Fruit fly (Drosophila melanogaster) whole organism, embryonic: ENCODE data around the gene CG12992.

Experiments
- Abd-B ChIP-seq: fragments of 200-800 bp; sonication (Bioruptor generic); optimal IDR thresholded peaks from 2 replicates; lab custom pipeline; 2018; ENCODE audit warnings: missing biosample characterization, mild to moderate bottlenecking, missing genetic modification characterization, moderate library complexity
- Antp ChIP-seq: fragments of 200-800 bp; sonication (Bioruptor generic); optimal IDR thresholded peaks from 3 replicates; lab custom pipeline; 2016; ENCODE audit warnings: missing biosample characterization, missing genetic modification characterization
- B-H2 ChIP-seq: fragments of 200-800 bp; sonication (Bioruptor generic); optimal IDR thresholded peaks from 2 replicates; lab custom pipeline; 2018; ENCODE audit warnings: missing biosample characterization, mild to moderate bottlenecking, missing genetic modification characterization
- CG10321 ChIP-seq: fragments of 200-800 bp; sonication (Bioruptor generic); IDR thresholded peaks from 2 replicates; pipeline ENCODE4 v1.3.6; 2022; ENCODE audit warnings: missing biosample characterization, missing genetic modification characterization
- CG10543 ChIP-seq: fragments of 200-800 bp; sonication (Bioruptor generic); optimal IDR thresholded peaks from 3 replicates; lab custom pipeline; 2017; ENCODE audit warnings: missing biosample characterization, mild to moderate bottlenecking, missing genetic modification characterization, moderate library complexity
- CG10565 ChIP-seq: fragments of 200-800 bp; sonication (Bioruptor generic); optimal IDR thresholded peaks from 3 replicates; lab custom pipeline; 2016; ENCODE audit warnings: missing biosample characterization, mild to moderate bottlenecking, missing genetic modification characterization
- CG10959 ChIP-seq: fragments of 200-800 bp; sonication (Bioruptor generic); IDR thresholded peaks from 2 replicates; pipeline ENCODE4 v1.3.6; 2022; ENCODE audit warnings: missing biosample characterization, missing genetic modification characterization
- CG11504 ChIP-seq: fragments of 200-800 bp; sonication (Bioruptor generic); optimal IDR thresholded peaks from 3 replicates; lab custom pipeline; 2019; ENCODE audit warnings: missing biosample characterization, mild to moderate bottlenecking, missing genetic modification characterization, moderate library complexity
- CG11695 ChIP-seq: fragments of 200-800 bp; sonication (Bioruptor generic); IDR thresholded peaks from 3 replicates; pipeline ENCODE4 v1.3.6; 2022; ENCODE audit warnings: missing biosample characterization, missing genetic modification characterization
- CG12942 ChIP-seq: fragments of 200-800 bp; sonication (Bioruptor generic); optimal IDR thresholded peaks from 3 replicates; lab custom pipeline; 2016; ENCODE audit warnings: missing biosample characterization, missing genetic modification characterization
- CG13296 ChIP-seq: fragments of 200-800 bp; sonication (Bioruptor generic); optimal IDR thresholded peaks from 3 replicates; lab custom pipeline; 2018; ENCODE audit warnings: missing biosample characterization, mild to moderate bottlenecking, missing genetic modification characterization
- CG13424 ChIP-seq: fragments of 200-800 bp; sonication (Bioruptor generic); optimal IDR thresholded peaks from 2 replicates; lab custom pipeline; 2019; ENCODE audit warnings: missing biosample characterization, mild to moderate bottlenecking, missing genetic modification characterization, moderate library complexity
- CG15011 ChIP-seq: fragments of 200-800 bp; sonication (Bioruptor generic); optimal IDR thresholded peaks from 3 replicates; lab custom pipeline; 2018; ENCODE audit warnings: missing biosample characterization, mild to moderate bottlenecking, missing genetic modification characterization
- CG15269 ChIP-seq: fragments of 200-800 bp; sonication (Bioruptor generic); optimal IDR thresholded peaks from 2 replicates; lab custom pipeline; 2018; ENCODE audit warnings: missing biosample characterization, mild to moderate bottlenecking, missing genetic modification characterization, moderate library complexity
- CG18011 ChIP-seq: fragments of 200-800 bp; sonication (Bioruptor generic); optimal IDR thresholded peaks from 2 replicates; lab custom pipeline; 2017; ENCODE audit warnings: missing biosample characterization, missing genetic modification characterization, mild to moderate bottlenecking, moderate library complexity, missing genotype
- CG18476 ChIP-seq: fragments of 200-800 bp; sonication (Bioruptor generic); optimal IDR thresholded peaks from 2 replicates; lab custom pipeline; 2016; ENCODE audit warnings: missing biosample characterization, mild to moderate bottlenecking, missing genetic modification characterization
- CG18599 ChIP-seq: fragments of 200-800 bp; sonication (Bioruptor generic); optimal IDR thresholded peaks from 3 replicates; lab custom pipeline; 2017; ENCODE audit warnings: missing biosample characterization, missing genetic modification characterization, mild to moderate bottlenecking, moderate library complexity, missing genetic modification reagents
- CG2120 ChIP-seq: fragments of 200-800 bp; sonication (Bioruptor generic); optimal IDR thresholded peaks from 3 replicates; lab custom pipeline; 2016; ENCODE audit warnings: missing biosample characterization, missing genetic modification characterization
- CG2129 ChIP-seq: fragments of 200-800 bp; sonication (Bioruptor generic); IDR thresholded peaks from 2 replicates; pipeline ENCODE4 v1.3.6; 2022; ENCODE audit warnings: missing biosample characterization, missing genetic modification characterization; ENCODE audit not compliant: partially characterized antibody
- CG2678 ChIP-seq: fragments of 200-800 bp; sonication (Bioruptor generic); optimal IDR thresholded peaks from 3 replicates; lab custom pipeline; 2019; ENCODE audit warnings: missing biosample characterization, mild to moderate bottlenecking, missing genetic modification characterization, moderate library complexity
- CG2712 ChIP-seq: fragments of 200-800 bp; optimal IDR thresholded peaks from 3 replicates; lab custom pipeline; 2019; ENCODE audit warnings: missing biosample characterization, mild to moderate bottlenecking, missing genetic modification characterization, moderate library complexity
- CG31441 ChIP-seq: fragments of 200-800 bp; sonication (Bioruptor generic); IDR thresholded peaks from 2 replicates; pipeline ENCODE4 v1.3.6; 2022; ENCODE audit warnings: missing biosample characterization, missing genetic modification characterization
- CG34422 ChIP-seq: fragments of 200-800 bp; sonication (Bioruptor generic); IDR thresholded peaks from 3 replicates; pipeline ENCODE4 v1.3.6; 2022; ENCODE audit warnings: missing biosample characterization, missing genetic modification characterization
- CG6272 ChIP-seq: fragments of 200-800 bp; sonication (Bioruptor generic); IDR thresholded peaks from 2 replicates; pipeline ENCODE4 v1.3.6; 2022; ENCODE audit warnings: missing biosample characterization, missing genetic modification characterization
- CG7556 ChIP-seq: fragments of 200-800 bp; sonication (Bioruptor generic); optimal IDR thresholded peaks from 2 replicates; lab custom pipeline; 2017; ENCODE audit warnings: missing biosample characterization, mild to moderate bottlenecking, missing genetic modification characterization
- CG8290 ChIP-seq, 3 experiments: fragments of 200-800 bp; sonication (Bioruptor generic); optimal IDR thresholded peaks; 2 replicates each; lab custom pipeline; 2016 to 2019; ENCODE audit warnings: missing biosample characterization in 3 of 3, missing genetic modification characterization in 3 of 3, mild to moderate bottlenecking in 2 of 3, moderate library complexity in 1 of 3
- CoRest ChIP-seq: fragments of 200-800 bp; sonication (Bioruptor generic); optimal IDR thresholded peaks from 3 replicates; lab custom pipeline; 2018; ENCODE audit warnings: missing biosample characterization, mild to moderate bottlenecking, missing genetic modification characterization, moderate library complexity
- Dfd ChIP-seq, 2 experiments: fragments of >200 bp; optimal IDR thresholded peaks; 2 replicates each; lab custom pipeline; 2017; ENCODE audit warnings: missing biosample characterization in 2 of 2, missing genetic modification characterization in 2 of 2
- Fer1 ChIP-seq: fragments of 200-800 bp; sonication (Bioruptor generic); optimal IDR thresholded peaks from 2 replicates; lab custom pipeline; 2017; ENCODE audit warnings: missing biosample characterization, mild to moderate bottlenecking, missing genetic modification characterization
- Hr51 ChIP-seq, 2 experiments: fragments of 200-800 bp; sonication (Bioruptor generic); optimal IDR thresholded peaks; 2 replicates in 1 of 2; 3 replicates in 1 of 2; lab custom pipeline; 2016 to 2018; ENCODE audit warnings: missing biosample characterization in 2 of 2, missing genetic modification characterization in 2 of 2, mild to moderate bottlenecking in 1 of 2, moderate library complexity in 1 of 2
- MESR4 ChIP-seq: fragments of 200-800 bp; sonication (Bioruptor generic); optimal IDR thresholded peaks from 2 replicates; lab custom pipeline; 2018; ENCODE audit warnings: missing biosample characterization, mild to moderate bottlenecking, missing genetic modification characterization, moderate library complexity
- Mad ChIP-seq: fragments of 200-800 bp; sonication (Bioruptor generic); optimal IDR thresholded peaks from 2 replicates; lab custom pipeline; 2016; ENCODE audit warnings: missing biosample characterization, missing genetic modification characterization
- NFAT ChIP-seq: fragments of 200-800 bp; sonication (Bioruptor generic); IDR thresholded peaks from 2 replicates; pipeline ENCODE4 v1.3.6; 2022; ENCODE audit warnings: missing biosample characterization, missing genetic modification characterization
- Optix ChIP-seq: fragments of 200-800 bp; sonication (Bioruptor generic); IDR thresholded peaks from 3 replicates; pipeline ENCODE4 v1.3.6; 2022; ENCODE audit warnings: missing biosample characterization, missing genetic modification characterization
- Ptx1 ChIP-seq: fragments of 200-800 bp; sonication (Bioruptor generic); IDR thresholded peaks from 2 replicates; pipeline ENCODE4 v1.3.6; 2022; ENCODE audit warnings: missing biosample characterization, missing genetic modification characterization
- Sin3A ChIP-seq: fragments of >200 bp; optimal IDR thresholded peaks from 2 replicates; lab custom pipeline; 2018
- Sox102F ChIP-seq: fragments of 200-800 bp; sonication (Bioruptor generic); optimal IDR thresholded peaks from 2 replicates; lab custom pipeline; 2018; ENCODE audit warnings: missing biosample characterization, mild to moderate bottlenecking, missing genetic modification characterization, moderate library complexity
- Vsx1 ChIP-seq: fragments of 200-800 bp; sonication (Bioruptor generic); optimal IDR thresholded peaks from 2 replicates; lab custom pipeline; 2017; ENCODE audit warnings: missing biosample characterization, mild to moderate bottlenecking, missing genetic modification characterization, missing genetic modification reagents
- bcd ChIP-seq: fragments of 200-800 bp; sonication (Bioruptor generic); optimal IDR thresholded peaks from 2 replicates; lab custom pipeline; 2017; ENCODE audit warnings: missing biosample characterization, mild to moderate bottlenecking, missing genetic modification characterization
- btn ChIP-seq: fragments of 200-800 bp; sonication (Bioruptor generic); optimal IDR thresholded peaks from 2 replicates; lab custom pipeline; 2016; ENCODE audit warnings: missing biosample characterization, missing genetic modification characterization
- crp ChIP-seq, 2 experiments: fragments of 200-800 bp; sonication (Bioruptor generic); optimal IDR thresholded peaks; 2 replicates in 1 of 2; 3 replicates in 1 of 2; lab custom pipeline; 2017; ENCODE audit warnings: missing biosample characterization in 2 of 2, missing genetic modification characterization in 2 of 2, mild to moderate bottlenecking in 1 of 2, moderate library complexity in 1 of 2
- cwo ChIP-seq: fragments of 200-800 bp; sonication (Bioruptor generic); optimal IDR thresholded peaks from 3 replicates; lab custom pipeline; 2017; ENCODE audit warnings: missing biosample characterization, missing genetic modification characterization, mild to moderate bottlenecking, moderate library complexity, missing genetic modification reagents
- dmrt99B ChIP-seq: fragments of 200-800 bp; sonication (Bioruptor generic); optimal IDR thresholded peaks from 2 replicates; lab custom pipeline; 2018; ENCODE audit warnings: missing biosample characterization, mild to moderate bottlenecking, missing genetic modification characterization, moderate library complexity
- fu2 ChIP-seq: fragments of 200-800 bp; sonication (Bioruptor generic); optimal IDR thresholded peaks from 2 replicates; lab custom pipeline; 2016; ENCODE audit warnings: missing biosample characterization, missing genetic modification characterization
- gem ChIP-seq: fragments of 200-800 bp; sonication (Bioruptor generic); optimal IDR thresholded peaks from 2 replicates; lab custom pipeline; 2019; ENCODE audit warnings: missing biosample characterization, mild to moderate bottlenecking, missing genetic modification characterization, moderate library complexity
- gt ChIP-seq: fragments of 200-800 bp; sonication (Bioruptor generic); IDR thresholded peaks from 2 replicates; pipeline ENCODE4 v1.3.6; 2022; ENCODE audit warnings: missing biosample characterization, missing genetic modification characterization
- kay ChIP-seq: fragments of 200-800 bp; sonication (Bioruptor generic); optimal IDR thresholded peaks from 2 replicates; lab custom pipeline; 2016; ENCODE audit warnings: missing biosample characterization, missing genetic modification characterization
- lola ChIP-seq, 3 experiments: fragments of >200 bp in 2 of 3; fragments of 200-800 bp in 1 of 3; sonication (Bioruptor generic) in 1 of 3; optimal IDR thresholded peaks; 2 replicates each; lab custom pipeline; 2017 to 2019; ENCODE audit warnings: missing biosample characterization in 3 of 3, missing genetic modification characterization in 3 of 3, mild to moderate bottlenecking in 1 of 3, moderate library complexity in 1 of 3
- wor ChIP-seq: fragments of 200-800 bp; sonication (Bioruptor generic); IDR thresholded peaks from 2 replicates; pipeline ENCODE4 v1.3.6; 2022; ENCODE audit warnings: missing biosample characterization, missing genetic modification characterization

Gene CG12992

DNA sequence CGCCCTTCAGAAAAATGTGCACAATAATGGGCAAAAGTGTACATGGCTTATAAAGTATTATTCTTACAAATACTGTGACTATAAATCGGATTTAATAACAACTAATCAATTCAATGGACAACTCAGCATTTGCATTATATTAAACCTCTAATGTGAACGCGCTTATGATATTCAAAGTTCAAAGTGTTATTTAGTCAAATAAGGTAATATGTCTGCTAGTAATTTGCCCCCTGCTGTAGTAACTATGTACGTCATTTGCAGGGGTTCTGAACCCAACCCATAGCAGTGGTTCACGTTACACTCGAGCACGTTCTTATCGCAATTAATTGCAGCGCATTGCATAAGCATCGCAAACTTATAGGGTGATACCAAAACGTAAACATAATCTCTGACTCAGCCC is 531 bp upstream of the CG12992 start (continued):
- TF ChIP-seq Hr51 (GFP tag; optimal IDR thresholded peaks at IDR 0.05; lab: Kevin White, UChicago) (peak in 1 of 2 experiments; percentile 56), CG10959 (GFP tag; lab: Robert Waterston, UW) (no peak), Sin3A (no peak), CG18599 (peak; percentile 6), NFAT (no peak), CG12942 (no peak), CG2678 (peak; percentile 33), CG6272 (GFP tag; lab: Robert Waterston, UW) (no peak), CG2712 (tag; lab: Kevin White, UChicago) (peak; percentile 18), CG11695 (GFP tag; lab: Robert Waterston, UW) (peak; percentile 45; the same call in 1 of the 3 replicates), CG13424 (tag; lab: Kevin White, UChicago) (peak; percentile 25), Dfd (GFP tag; optimal IDR thresholded peaks at IDR 0.05; lab: Kevin White, UChicago) (no peak), CG7556 (GFP tag; lab: Kevin White, UChicago) (peak; percentile 35), CoRest (tag; lab: Kevin White, UChicago) (peak; percentile 19), CG2129 (no peak), kay (no peak), CG10543 (GFP tag; lab: Kevin White, UChicago) (no peak), CG10565 (GFP tag; lab: Kevin White, UChicago) (no peak), gt (GFP tag; lab: Robert Waterston, UW) (no peak), bcd (GFP tag; lab: Kevin White, UChicago) (no peak), B-H2 (GFP tag; lab: Kevin White, UChicago) (no peak), Sox102F (GFP tag; lab: Kevin White, UChicago) (peak; percentile 16), CG15269 (tag; lab: Kevin White, UChicago) (peak; percentile 42), dmrt99B (tag; lab: Kevin White, UChicago) (peak; percentile 18), CG11504 (tag; lab: Kevin White, UChicago) (peak; percentile 56), Abd-B (no peak), Vsx1 (no peak), crp (GFP tag; optimal IDR thresholded peaks at IDR 0.05; lab: Kevin White, UChicago) (no peak), CG8290 (GFP tag; optimal IDR thresholded peaks at IDR 0.05; lab: Kevin White, UChicago) (no peak), CG8290 (tag; optimal IDR thresholded peaks at IDR 0.05; lab: Kevin White, UChicago) (peak in 1 of 2 experiments; percentile 48), CG18476 (no peak), Fer1 (GFP tag; lab: Kevin White, UChicago) (peak; percentile 1), CG2120 (peak; percentile 9), CG31441 (GFP tag; lab: Robert Waterston, UW) (0 out of 2 replicates have a peak, but pooled peaks have one; percentile 15), CG18011 (GFP tag; lab: Kevin White, UChicago) (no peak), CG34422 (GFP tag; lab: Robert Waterston, UW) (no peak), Optix (no peak), Mad (GFP tag; lab: Kevin White, UChicago) (no peak), wor (GFP tag; lab: Robert Waterston, UW) (no peak), fu2 (GFP tag; lab: Kevin White, UChicago) (no peak), btn (no peak), gem (tag; lab: Kevin White, UChicago) (peak; percentile 58), CG10321 (GFP tag; lab: Robert Waterston, UW) (0 out of 2 replicates have a peak, but pooled peaks have one; percentile 9), MESR4 (GFP tag; lab: Kevin White, UChicago) (no peak), lola (GFP tag; optimal IDR thresholded peaks at IDR 0.05; lab: Kevin White, UChicago) (peak in 1 of 3 experiments; percentile 7), Ptx1 (GFP tag; lab: Robert Waterston, UW) (peak; percentile 11; the same call in 1 of the 2 replicates), cwo (GFP tag; lab: Kevin White, UChicago) (peak; percentile 13), CG13296 (GFP tag; lab: Kevin White, UChicago) (no peak), Antp (no peak), CG15011 (GFP tag; lab: Kevin White, UChicago) (no peak)
